Fruit fly (Drosophila melanogaster): Measurements from ENCODE around the gene CG31465.

The CG31465 gene

dm6 chr3R:21886861-21887587, 6.4 kb downstream of the CG31465 start, which contains the start of the genes CG6678 and dnd (continued):
- TF ChIP-seq nom (GFP tag; optimal IDR thresholded peaks at IDR 0.05): no peak
- peak; percentile 90 for TF ChIP-seq E2f2 (GFP tag; IDR thresholded peaks at IDR 0.05)
- TF ChIP-seq ac (GFP tag; optimal IDR thresholded peaks at IDR 0.05): no peak
- no peak for TF ChIP-seq cwo (GFP tag; optimal IDR thresholded peaks at IDR 0.05)
- 0 out of 2 replicates have a peak, but pooled peaks have one; percentile 21 for TF ChIP-seq bbx (GFP tag; IDR thresholded peaks at IDR 0.05; ENCODE audit: partially characterized antibody)
- TF ChIP-seq mam (GFP tag; optimal IDR thresholded peaks at IDR 0.05): no peak
- TF ChIP-seq Nf-YB (GFP tag; optimal IDR thresholded peaks at IDR 0.05): no peak
- no peak for TF ChIP-seq Bdp1 (GFP tag; optimal IDR thresholded peaks at IDR 0.05)
- no peak for TF ChIP-seq Xrp1 (GFP tag; IDR thresholded peaks at IDR 0.05)
- no peak for TF ChIP-seq bowl (GFP tag; IDR thresholded peaks at IDR 0.05)
- TF ChIP-seq Dp (GFP tag; optimal IDR thresholded peaks at IDR 0.05): peak; percentile 81
- TF ChIP-seq stwl (tag; optimal IDR thresholded peaks at IDR 0.05): peak; percentile 36
- no peak for TF ChIP-seq CG9876 (GFP tag; optimal IDR thresholded peaks at IDR 0.05)
- TF ChIP-seq salm (tag; optimal IDR thresholded peaks at IDR 0.05): no peak
- TF ChIP-seq CG14050 (GFP tag; IDR thresholded peaks at IDR 0.05): no peak
- TF ChIP-seq CG4617 (GFP tag; optimal IDR thresholded peaks at IDR 0.05; ENCODE audit: borderline replicate concordance): no peak
- TF ChIP-seq chif (GFP tag; optimal IDR thresholded peaks at IDR 0.05): no peak
- TF ChIP-seq TFAM (GFP tag; optimal IDR thresholded peaks at IDR 0.05): no peak
- TF ChIP-seq Dad (GFP tag; optimal IDR thresholded peaks at IDR 0.05): no peak
- TF ChIP-seq org-1 (GFP tag; optimal IDR thresholded peaks at IDR 0.05): no peak
- no peak for TF ChIP-seq caup (GFP tag; optimal IDR thresholded peaks at IDR 0.05; ENCODE audit: severe bottlenecking)
- no peak for TF ChIP-seq Atf-2 (GFP tag; optimal IDR thresholded peaks at IDR 0.05)
- no peak for TF ChIP-seq hbn (GFP tag; IDR thresholded peaks at IDR 0.05; ENCODE audit: partially characterized antibody)
- no peak for TF ChIP-seq CG9609 (GFP tag; optimal IDR thresholded peaks at IDR 0.05)
- TF ChIP-seq YL-1 (GFP tag; optimal IDR thresholded peaks at IDR 0.05): no peak
- no peak for TF ChIP-seq CG8089 (GFP tag; optimal IDR thresholded peaks at IDR 0.05)
- TF ChIP-seq dimm (GFP tag; IDR thresholded peaks at IDR 0.05): no peak
- TF ChIP-seq CG14441 (GFP tag; IDR thresholded peaks at IDR 0.05): no peak
- TF ChIP-seq Eip74EF (GFP tag; optimal IDR thresholded peaks at IDR 0.05): no peak
- TF ChIP-seq oc (tag; optimal IDR thresholded peaks at IDR 0.05): no peak
- peak; percentile 92 for TF ChIP-seq crol (GFP tag; IDR thresholded peaks at IDR 0.05)
- no peak for TF ChIP-seq insv (GFP tag; optimal IDR thresholded peaks at IDR 0.05)
- no peak for TF ChIP-seq Dip2 (GFP tag; IDR thresholded peaks at IDR 0.05)
- TF ChIP-seq schlank (tag; optimal IDR thresholded peaks at IDR 0.05): no peak
- no peak for TF ChIP-seq CG3065 (GFP tag; optimal IDR thresholded peaks at IDR 0.05)
- no peak for TF ChIP-seq CG30403 (GFP tag; optimal IDR thresholded peaks at IDR 0.05)
- no peak for TF ChIP-seq NC2α (GFP tag; optimal IDR thresholded peaks at IDR 0.05)
- no peak for TF ChIP-seq maf-S (GFP tag; optimal IDR thresholded peaks at IDR 0.05)
- TF ChIP-seq CG11398 (GFP tag; optimal IDR thresholded peaks at IDR 0.05): no peak
- no peak for TF ChIP-seq Tbp (GFP tag; optimal IDR thresholded peaks at IDR 0.05)
- TF ChIP-seq Ets97D (GFP tag; optimal IDR thresholded peaks at IDR 0.05): no peak
- TF ChIP-seq crp (GFP tag; optimal IDR thresholded peaks at IDR 0.05): peak in 1 of 2 experiments; percentile 28
- no peak for TF ChIP-seq HmgD (GFP tag; optimal IDR thresholded peaks at IDR 0.05)
- no peak for TF ChIP-seq sens-2 (GFP tag; IDR thresholded peaks at IDR 0.05)
- TF ChIP-seq MTF-1 (GFP tag; optimal IDR thresholded peaks at IDR 0.05; ENCODE audit: borderline replicate concordance): no peak
- TF ChIP-seq bcd (GFP tag; optimal IDR thresholded peaks at IDR 0.05): no peak
- TF ChIP-seq esg (GFP tag; conservative IDR thresholded peaks at IDR 0.05): no peak
- TF ChIP-seq NK7.1 (GFP tag; optimal IDR thresholded peaks at IDR 0.05): no peak
- no peak for TF ChIP-seq slou (GFP tag; optimal IDR thresholded peaks at IDR 0.05)
- TF ChIP-seq CG3407 (GFP tag; optimal IDR thresholded peaks at IDR 0.05): no peak
